Worm (Caenorhabditis elegans): ENCODE measurements around the gene spp-24.

- TF ChIP-seq lin-39 (tag; optimal IDR thresholded peaks at IDR 0.05) (no peak), ztf-11 (tag; optimal IDR thresholded peaks at IDR 0.05) (no peak), mdl-1 (tag; optimal IDR thresholded peaks at IDR 0.05) (no peak), snpc-4 (tag; optimal IDR thresholded peaks at IDR 0.05) (no peak), elt-2 (tag; optimal IDR thresholded peaks at IDR 0.05) (no peak), egl-27 (tag; optimal IDR thresholded peaks at IDR 0.05) (no peak), ama-1 (optimal IDR thresholded peaks at IDR 0.05) (no peak), lsy-12 (tag; optimal IDR thresholded peaks at IDR 0.05) (no peak), pqm-1 (tag; optimal IDR thresholded peaks at IDR 0.05) (no peak), tbx-2 (tag; optimal IDR thresholded peaks at IDR 0.05) (no peak), zag-1 (tag; optimal IDR thresholded peaks at IDR 0.05) (no peak), unc-39 (tag; optimal IDR thresholded peaks at IDR 0.05) (no peak)
Observed at ce11 chrII:79166-79565, 39.8 kb upstream of the spp-24 start, which contains the start of gene C23H3.9.

Data from whole organism, L3 larva.